Worm (Caenorhabditis elegans) whole organism, mixed stage, embryonic: ENCODE measurements around the gene srz-24.
"Not testable (repeated sequence)": the region's sequence is repeated elsewhere in the genome, so short reads cannot be mapped to it uniquely, and the experiment has no call there.

ENCODE experiments used
- blmp-1 ChIP-seq: fragments of 150-350 bp; optimal IDR thresholded peaks from 2 replicates; lab custom pipeline; 2014; ENCODE audit warnings: missing biosample characterization, missing genetic modification characterization
- ces-1 ChIP-seq: fragments of 150-350 bp; optimal IDR thresholded peaks from 2 replicates; lab custom pipeline; 2014; ENCODE audit warnings: missing biosample characterization, missing genetic modification reagents, missing genetic modification characterization
- drap-1 ChIP-seq: fragments of 200-800 bp; sonication (Bioruptor generic); optimal IDR thresholded peaks from 3 replicates; lab custom pipeline; 2018; ENCODE audit warnings: mild to moderate bottlenecking, missing genetic modification characterization, missing compliant biosample characterization
- elt-3 ChIP-seq: fragments of 150-350 bp; optimal IDR thresholded peaks from 2 replicates; lab custom pipeline; 2014; ENCODE audit warnings: missing biosample characterization, missing genetic modification characterization
- flh-1 ChIP-seq: fragments of 200-800 bp; sonication (Bioruptor generic); optimal IDR thresholded peaks from 2 replicates; lab custom pipeline; 2018; ENCODE audit warnings: mild to moderate bottlenecking, missing genetic modification characterization, moderate library complexity, missing compliant biosample characterization
- hlh-1 ChIP-seq: fragments of 150-350 bp; optimal IDR thresholded peaks from 2 replicates; lab custom pipeline; 2014; ENCODE audit warnings: missing biosample characterization, missing genetic modification reagents, missing genetic modification characterization
- lin-13 ChIP-seq: fragments of 150-350 bp; optimal IDR thresholded peaks from 2 replicates; lab custom pipeline; 2014; ENCODE audit warnings: missing biosample characterization, missing genetic modification characterization
- lsy-2 ChIP-seq: fragments of 150-350 bp; optimal IDR thresholded peaks from 2 replicates; lab custom pipeline; 2014; ENCODE audit warnings: missing biosample characterization, missing genetic modification characterization
- mep-1 ChIP-seq: fragments of 150-350 bp; optimal IDR thresholded peaks from 2 replicates; lab custom pipeline; 2017; ENCODE audit warnings: missing biosample characterization, missing genetic modification reagents, missing genetic modification characterization, inconsistent platforms
- nhr-12 ChIP-seq: fragments of 150-350 bp; optimal IDR thresholded peaks from 2 replicates; lab custom pipeline; 2014; ENCODE audit warnings: missing biosample characterization, missing genetic modification characterization
- nhr-76 ChIP-seq: sonication (generic microtip); optimal IDR thresholded peaks from 2 replicates; lab custom pipeline; 2017; ENCODE audit warnings: missing biosample characterization, missing genetic modification characterization
- sptf-1 ChIP-seq: sonication (generic microtip); optimal IDR thresholded peaks from 2 replicates; lab custom pipeline; 2017; ENCODE audit warnings: mild to moderate bottlenecking, missing genetic modification characterization, moderate library complexity, missing compliant biosample characterization

- TF ChIP-seq ces-1 (GFP tag; lab: Kevin White, UChicago); lsy-2 (tag; lab: Kevin White, UChicago); nhr-12 (tag; lab: Kevin White, UChicago); drap-1 (GFP tag; lab: Kevin White, UChicago); flh-1 (GFP tag; lab: Kevin White, UChicago); lin-13; elt-3 (tag; lab: Kevin White, UChicago); sptf-1; hlh-1 (tag; lab: Kevin White, UChicago); mep-1; blmp-1 (tag; lab: Kevin White, UChicago); nhr-76: not testable (repeated sequence)
These were observed 36.1 kb upstream of the srz-24 start, which contains the start of gene T28H11.7 for ce11 chrIV:5017075-5017474.
